Worm (Caenorhabditis elegans) whole organism, early embryonic: Measurements from ENCODE around the gene F55C9.6.
A peak's percentile ranks its signal among the peaks of the same experiment; 100 is the strongest.
"Not testable (repeated sequence)": the region's sequence is repeated elsewhere in the genome, so short reads cannot be mapped to it uniquely, and the experiment has no call there.

Source experiments
- B0310.2 ChIP-seq: sonication (generic microtip); optimal IDR thresholded peaks from 2 replicates; lab custom pipeline; 2016; ENCODE audit warnings: mild to moderate bottlenecking, missing genetic modification characterization, missing compliant biosample characterization
- F13C5.2 ChIP-seq: sonication (generic microtip); optimal IDR thresholded peaks from 2 replicates; lab custom pipeline; 2017; ENCODE audit warnings: mild to moderate bottlenecking, missing genetic modification characterization, inconsistent platforms, missing compliant biosample characterization
- aly-1 ChIP-seq: sonication (generic microtip); optimal IDR thresholded peaks from 2 replicates; lab custom pipeline; 2016; ENCODE audit warnings: missing genetic modification characterization, missing compliant biosample characterization
- ama-1 ChIP-seq: fragments of 150-350 bp; optimal IDR thresholded peaks from 2 replicates; lab custom pipeline; 2014
- ceh-13 ChIP-seq: fragments of 200-800 bp; sonication (Bioruptor generic); optimal IDR thresholded peaks from 2 replicates; lab custom pipeline; 2018; ENCODE audit warnings: mild to moderate bottlenecking, missing genetic modification characterization, missing compliant biosample characterization
- ceh-36 ChIP-seq: sonication (generic microtip); optimal IDR thresholded peaks from 2 replicates; lab custom pipeline; 2016; ENCODE audit warnings: missing genetic modification characterization, inconsistent platforms, missing compliant biosample characterization
- ets-7 ChIP-seq: sonication (generic microtip); optimal IDR thresholded peaks from 2 replicates; lab custom pipeline; 2016; ENCODE audit warnings: missing genotype, missing genetic modification characterization, missing compliant biosample characterization
- flt-1 ChIP-seq: fragments of 200-800 bp; sonication (Bioruptor generic); IDR thresholded peaks from 2 replicates; pipeline ENCODE4 v1.3.6; 2022; ENCODE audit warnings: missing genetic modification characterization, missing compliant biosample characterization
- hmbx-1 ChIP-seq: sonication (generic microtip); optimal IDR thresholded peaks from 2 replicates; lab custom pipeline; 2016; ENCODE audit warnings: mild to moderate bottlenecking, missing genetic modification characterization, missing compliant biosample characterization
- hmg-4 ChIP-seq: fragments of 200-800 bp; sonication (Bioruptor generic); optimal IDR thresholded peaks from 2 replicates; lab custom pipeline; 2018; ENCODE audit warnings: mild to moderate bottlenecking, missing genetic modification characterization, missing compliant biosample characterization
- hnd-1 ChIP-seq: sonication (generic microtip); optimal IDR thresholded peaks from 2 replicates; lab custom pipeline; 2016; ENCODE audit warnings: missing genetic modification characterization, missing compliant biosample characterization
- pes-1 ChIP-seq: fragments of 200-800 bp; sonication (Bioruptor generic); IDR thresholded peaks from 2 replicates; pipeline ENCODE4 v1.3.6; 2022; ENCODE audit warnings: missing genetic modification reagents, missing genetic modification characterization, missing compliant biosample characterization
- scrt-1 ChIP-seq: fragments of 200-800 bp; sonication (Bioruptor generic); IDR thresholded peaks from 2 replicates; pipeline ENCODE4 v1.3.6; 2022; ENCODE audit warnings: missing genetic modification characterization, missing compliant biosample characterization
- sea-1 ChIP-seq: fragments of 200-800 bp; sonication (Bioruptor generic); conservative IDR thresholded peaks from 2 replicates; pipeline ENCODE4 v1.3.6; 2022; ENCODE audit warnings: missing genetic modification characterization, missing compliant biosample characterization
- tbx-11 ChIP-seq: fragments of 200-800 bp; sonication (Bioruptor generic); IDR thresholded peaks from 2 replicates; pipeline ENCODE4 v1.3.6; 2022; ENCODE audit warnings: missing genetic modification characterization, missing compliant biosample characterization
- tbx-37 ChIP-seq: fragments of 200-800 bp; sonication (Bioruptor generic); conservative IDR thresholded peaks from 2 replicates; pipeline ENCODE4 v1.3.6; 2022; ENCODE audit warnings: missing genetic modification reagents, missing genetic modification characterization, missing compliant biosample characterization
- tra-4 ChIP-seq: sonication (generic microtip); optimal IDR thresholded peaks from 2 replicates; lab custom pipeline; 2017; ENCODE audit warnings: missing genetic modification characterization, missing compliant biosample characterization

F55C9.6 gene

DNA sequence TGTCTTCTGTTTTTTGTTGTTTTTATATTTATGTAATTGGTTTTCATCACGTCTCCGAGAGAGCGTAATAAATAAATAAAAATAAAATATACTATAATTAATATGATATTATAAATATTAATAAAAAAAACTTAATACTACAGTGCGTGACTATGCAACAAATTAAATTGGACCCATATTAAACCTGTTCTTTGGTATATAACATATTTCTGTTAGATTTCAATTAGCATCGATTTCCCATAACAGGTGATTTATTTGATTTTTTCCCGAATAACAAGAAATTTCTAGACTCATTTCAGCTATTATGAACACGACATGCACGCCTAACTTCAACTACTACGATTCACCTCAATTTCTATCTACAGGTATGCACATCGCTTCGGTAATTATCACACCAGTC, 20.4 kb upstream of the F55C9.6 start, which contains the start of gene srh-208:
TSS of gene srh-208 (plus strand) at position 301 of the 400 bp plus-strand sequence.
- not testable (repeated sequence) for TF ChIP-seq pes-1 (GFP tag; lab: Robert Waterston, UW); tbx-11 (GFP tag; lab: Robert Waterston, UW); B0310.2

DNA sequence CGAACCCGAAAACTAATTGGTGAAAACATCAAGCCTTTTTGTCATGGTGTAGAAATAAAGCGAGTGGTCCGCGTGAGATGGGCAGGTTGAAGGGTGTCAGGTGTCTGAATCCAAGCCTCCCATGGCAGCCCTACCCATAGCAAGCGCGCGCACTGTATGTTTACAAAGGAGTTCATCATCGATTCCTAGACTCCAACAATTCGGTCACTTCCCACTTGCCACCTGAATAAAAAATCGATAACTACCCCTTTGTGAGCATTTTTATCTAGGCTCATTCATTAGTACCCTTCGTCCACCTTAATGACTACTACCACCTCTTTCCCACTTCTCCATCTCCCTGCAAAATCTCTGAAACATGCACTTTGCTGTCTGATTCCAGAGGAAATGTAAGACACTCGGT, 16.4 kb upstream of the F55C9.6 start, which contains the start of gene fbxb-64:
TSS of gene fbxb-64 (plus strand) at position 301 of the 400 bp plus-strand sequence.
- TF ChIP-seq tra-4 (tag; lab: Kevin White, UChicago), result no peak
- no peak for TF ChIP-seq hmbx-1 (tag; lab: Kevin White, UChicago)
- TF ChIP-seq hnd-1, result no peak
- no peak for TF ChIP-seq B0310.2
- no peak for TF ChIP-seq ama-1 (lab: Kevin White, UChicago)
- no peak for TF ChIP-seq aly-1

DNA sequence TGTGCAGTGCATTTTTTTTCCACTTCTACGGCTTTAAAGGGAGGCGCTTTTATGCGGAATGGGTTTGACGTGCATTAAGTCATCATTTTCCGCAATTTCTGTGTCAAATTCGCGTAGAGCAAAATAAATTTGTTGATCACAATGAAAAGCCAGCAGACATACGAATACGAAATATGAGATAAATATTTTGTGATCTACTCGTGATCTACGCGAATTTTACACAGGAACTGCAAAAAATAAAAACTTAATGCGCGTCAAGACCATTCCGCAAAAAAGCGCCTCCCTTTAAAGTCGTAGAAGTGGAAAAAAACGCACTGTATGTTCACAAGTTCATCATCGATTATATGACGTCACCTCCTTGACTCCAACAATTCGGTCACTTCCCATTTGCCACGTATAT, 14.8 kb upstream of the F55C9.6 start, which contains the start of gene C43D7.8:
TSS of gene C43D7.8 (minus strand) at position 101 of the 400 bp plus-strand sequence.
- TF ChIP-seq ceh-36, result no peak
- no peak for TF ChIP-seq ets-7 (tag; lab: Kevin White, UChicago)
- no peak for TF ChIP-seq hmbx-1 (tag; lab: Kevin White, UChicago)
- no peak for TF ChIP-seq hnd-1
- no peak for TF ChIP-seq tbx-11 (GFP tag; lab: Robert Waterston, UW)
- TF ChIP-seq B0310.2, result no peak
- no peak for TF ChIP-seq hmg-4
- no peak for TF ChIP-seq pes-1 (GFP tag; lab: Robert Waterston, UW)
- TF ChIP-seq ceh-13 (GFP tag; lab: Kevin White, UChicago), result no peak
- TF ChIP-seq ama-1 (lab: Kevin White, UChicago), result no peak
- no peak for TF ChIP-seq F13C5.2 (tag; lab: Kevin White, UChicago)
- TF ChIP-seq tra-4 (tag; lab: Kevin White, UChicago), result no peak
- no peak for TF ChIP-seq flt-1 (GFP tag; lab: Robert Waterston, UW)
- TF ChIP-seq sea-1 (GFP tag; lab: Robert Waterston, UW), result no peak
- TF ChIP-seq tbx-37, result no peak

- TF ChIP-seq scrt-1 (no peak), tra-4 (tag; lab: Kevin White, UChicago) (no peak), hnd-1 (no peak), pes-1 (GFP tag; lab: Robert Waterston, UW) (no peak), flt-1 (GFP tag; lab: Robert Waterston, UW) (no peak), hmg-4 (no peak), ets-7 (tag; lab: Kevin White, UChicago) (no peak), F13C5.2 (tag; lab: Kevin White, UChicago) (no peak), aly-1 (no peak), sea-1 (GFP tag; lab: Robert Waterston, UW) (no peak), hmbx-1 (tag; lab: Kevin White, UChicago) (no peak), tbx-37 (no peak), ama-1 (lab: Kevin White, UChicago) (no peak), ceh-13 (GFP tag; lab: Kevin White, UChicago) (no peak)
Measured at ce11 chrV:19309591-19309990, 13.0 kb upstream of the F55C9.6 start, which contains the start of gene F55C9.11. Gene F55C9.11 (minus strand): TSS chrV:19309691.

DNA sequence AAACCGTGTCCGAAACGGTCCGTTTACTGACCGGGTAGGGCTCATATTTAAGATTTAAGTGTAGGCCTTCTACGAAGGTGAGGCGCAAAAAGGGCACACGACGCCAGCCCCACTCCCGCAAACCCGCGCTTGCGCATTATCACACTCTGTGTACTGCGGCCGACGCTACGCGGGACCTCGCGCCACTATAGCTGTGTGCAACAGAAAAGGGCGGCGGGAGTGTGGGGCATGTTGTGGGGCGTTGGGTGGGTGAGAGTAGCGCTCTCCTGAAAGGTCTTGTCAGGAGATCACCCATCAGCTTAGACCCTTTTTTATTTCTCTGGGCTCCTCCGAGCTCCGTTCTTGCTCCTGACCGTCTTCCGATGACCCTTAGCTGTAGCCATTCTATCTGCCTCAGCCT, 11.5 kb upstream of the F55C9.6 start:
- TF ChIP-seq aly-1 (no peak), sea-1 (GFP tag; lab: Robert Waterston, UW) (no peak), ets-7 (tag; lab: Kevin White, UChicago) (no peak), flt-1 (GFP tag; lab: Robert Waterston, UW) (no peak), pes-1 (GFP tag; lab: Robert Waterston, UW) (no peak), tra-4 (tag; lab: Kevin White, UChicago) (no peak), hmg-4 (peak; percentile 19), ama-1 (lab: Kevin White, UChicago) (no peak)

DNA sequence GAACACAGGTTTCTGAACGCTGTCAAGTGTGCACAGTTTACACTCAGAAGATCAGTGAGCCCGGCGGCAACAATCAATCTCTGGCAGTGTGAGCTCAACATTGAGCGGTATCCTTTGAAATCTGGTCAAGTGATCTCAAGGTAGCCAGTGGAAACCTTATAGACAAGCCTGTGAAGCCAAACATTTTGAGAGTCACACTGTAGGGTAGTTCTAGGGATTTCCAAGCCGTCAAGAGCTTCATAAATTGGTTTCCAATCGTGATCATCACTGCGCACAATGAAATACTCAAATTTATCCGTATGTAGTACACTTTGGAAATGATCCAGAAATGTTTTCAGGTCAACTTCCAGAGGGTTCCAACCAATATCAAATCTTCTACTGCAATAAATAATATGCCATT, 10.3 kb upstream of the F55C9.6 start, which contains the start of gene F55C9.15:
TSS of gene F55C9.15 (minus strand) at position 101 of the 400 bp plus-strand sequence.
- TF ChIP-seq aly-1 (no peak), F13C5.2 (tag; lab: Kevin White, UChicago) (no peak), pes-1 (GFP tag; lab: Robert Waterston, UW) (no peak), hmbx-1 (tag; lab: Kevin White, UChicago) (no peak), ceh-36 (no peak), sea-1 (GFP tag; lab: Robert Waterston, UW) (no peak), ama-1 (lab: Kevin White, UChicago) (no peak), ceh-13 (GFP tag; lab: Kevin White, UChicago) (no peak)

ce11 chrV:19303589-19304174, 7.1 kb upstream of the F55C9.6 start, which contains the start of the genes fbxb-63 and fbxb-61:
Gene fbxb-63 (minus strand): TSS chrV:19303730.
Gene fbxb-61 (plus strand): TSS chrV:19304124.
- TF ChIP-seq ceh-36 (no peak), tbx-37 (no peak), hmbx-1 (tag; lab: Kevin White, UChicago) (no peak), B0310.2 (no peak), ama-1 (lab: Kevin White, UChicago) (no peak), hmg-4 (no peak), F13C5.2 (tag; lab: Kevin White, UChicago) (no peak), hnd-1 (no peak), ceh-13 (GFP tag; lab: Kevin White, UChicago) (no peak), tra-4 (tag; lab: Kevin White, UChicago) (no peak), pes-1 (GFP tag; lab: Robert Waterston, UW) (no peak), scrt-1 (no peak), ets-7 (tag; lab: Kevin White, UChicago) (no peak), flt-1 (GFP tag; lab: Robert Waterston, UW) (no peak), tbx-11 (GFP tag; lab: Robert Waterston, UW) (no peak)

- TF ChIP-seq B0310.2 (no peak), hnd-1 (no peak), tra-4 (tag; lab: Kevin White, UChicago) (no peak), aly-1 (no peak), ama-1 (lab: Kevin White, UChicago) (no peak), sea-1 (GFP tag; lab: Robert Waterston, UW) (no peak), tbx-11 (GFP tag; lab: Robert Waterston, UW) (no peak), flt-1 (GFP tag; lab: Robert Waterston, UW) (no peak), tbx-37 (no peak), ceh-13 (GFP tag; lab: Kevin White, UChicago) (no peak), scrt-1 (no peak), hmg-4 (no peak)
Measured at ce11 chrV:19301934-19302333, 5.3 kb upstream of the F55C9.6 start, which contains the start of gene fbxb-62. Gene fbxb-62 (minus strand): TSS chrV:19302034.
